Fruit fly (Drosophila melanogaster): ENCODE measurements around the gene CG2200.
A peak's percentile ranks its signal among the peaks of the same experiment; 100 is the strongest.

Gene CG2200

DNA sequence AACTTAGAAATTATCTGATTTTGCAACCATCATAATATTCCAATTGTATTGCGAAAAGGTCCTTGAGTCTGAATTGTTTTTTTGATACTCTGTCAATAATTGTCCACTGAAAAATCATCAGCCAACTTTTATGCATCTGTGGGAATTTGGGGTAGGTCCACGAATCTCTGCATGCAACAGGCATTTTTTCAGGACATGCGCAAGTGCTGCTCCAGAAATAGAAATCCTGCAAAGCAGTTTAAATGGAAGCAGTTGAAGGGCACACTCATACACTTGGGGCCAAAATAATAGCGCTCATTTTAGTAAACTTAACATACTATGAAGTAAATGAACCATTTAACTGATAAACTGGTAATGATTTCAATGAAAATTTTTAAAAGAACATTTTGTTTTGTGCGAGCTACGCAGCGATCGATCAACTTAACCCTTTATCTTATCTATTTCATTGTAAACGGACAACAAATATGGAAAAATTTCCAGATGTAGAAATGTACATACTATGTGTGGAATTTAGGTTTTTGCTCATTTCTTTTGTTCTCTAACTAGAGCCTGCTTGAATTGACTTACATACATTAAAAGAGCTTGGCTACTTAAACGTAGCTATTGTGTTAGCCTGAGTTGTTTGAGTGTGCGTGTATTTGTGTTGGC lies 36.2 kb downstream of the CG2200 start (continued):
- TF ChIP-seq Elba2 (GFP tag; optimal IDR thresholded peaks at IDR 0.05) = no peak
- TF ChIP-seq p53 (GFP tag; optimal IDR thresholded peaks at IDR 0.05) = peak; percentile 15
- peak; percentile 25 for TF ChIP-seq CG16863 (GFP tag; optimal IDR thresholded peaks at IDR 0.05)
- peak; percentile 40 for TF ChIP-seq Side (GFP tag; optimal IDR thresholded peaks at IDR 0.05)
- peak; percentile 73 for TF ChIP-seq CG17385 (GFP tag; optimal IDR thresholded peaks at IDR 0.05)
- TF ChIP-seq CG13123 (GFP tag; optimal IDR thresholded peaks at IDR 0.05) = peak; percentile 15
- peak; percentile 51 for TF ChIP-seq crc (GFP tag; optimal IDR thresholded peaks at IDR 0.05)
- no peak for TF ChIP-seq inv (GFP tag; IDR thresholded peaks at IDR 0.05; ENCODE audit: partially characterized antibody)
- peak; percentile 82 for TF ChIP-seq grau (tag; optimal IDR thresholded peaks at IDR 0.05)
- TF ChIP-seq croc (GFP tag; conservative IDR thresholded peaks at IDR 0.05) = peak; percentile 49; the same call in 2 of the 3 replicates
- TF ChIP-seq pita (GFP tag; optimal IDR thresholded peaks at IDR 0.05) = no peak
- peak; percentile 54 for TF ChIP-seq CG13894 (tag; optimal IDR thresholded peaks at IDR 0.05)
- peak; percentile 71 for TF ChIP-seq Ssrp (tag; optimal IDR thresholded peaks at IDR 0.05)
- TF ChIP-seq ac (GFP tag; optimal IDR thresholded peaks at IDR 0.05) = peak; percentile 42
- TF ChIP-seq Scr (GFP tag; IDR thresholded peaks at IDR 0.05; ENCODE audit: partially characterized antibody) = no peak
- 0 out of 2 replicates have a peak, but pooled peaks have one; percentile 30 for TF ChIP-seq chm (GFP tag; IDR thresholded peaks at IDR 0.05)
- TF ChIP-seq gem (tag; optimal IDR thresholded peaks at IDR 0.05) = peak; percentile 84
- peak; percentile 52 for TF ChIP-seq en (GFP tag; optimal IDR thresholded peaks at IDR 0.05)
- no peak for TF ChIP-seq TFAM (GFP tag; optimal IDR thresholded peaks at IDR 0.05)
- TF ChIP-seq lmd (GFP tag; IDR thresholded peaks at IDR 0.05) = peak; percentile 63
- peak; percentile 79 for TF ChIP-seq Hmr (GFP tag; optimal IDR thresholded peaks at IDR 0.05)
- TF ChIP-seq CG11085 (GFP tag; IDR thresholded peaks at IDR 0.05) = 0 out of 2 replicates have a peak, but pooled peaks have one; percentile 33
- peak; percentile 97 for TF ChIP-seq Ets65A (GFP tag)
- TF ChIP-seq CrebB (tag; optimal IDR thresholded peaks at IDR 0.05) = peak; percentile 16
- TF ChIP-seq CG7271 (tag; optimal IDR thresholded peaks at IDR 0.05) = no peak
- peak; percentile 48 for TF ChIP-seq Asciz (GFP tag; optimal IDR thresholded peaks at IDR 0.05)
- TF ChIP-seq tap (tag; optimal IDR thresholded peaks at IDR 0.05) = no peak
- peak; percentile 33 for TF ChIP-seq CG10565 (GFP tag; optimal IDR thresholded peaks at IDR 0.05)
- TF ChIP-seq disco-r (GFP tag; optimal IDR thresholded peaks at IDR 0.05) = peak; percentile 29
- TF ChIP-seq fru (optimal IDR thresholded peaks at IDR 0.05) = no peak
- TF ChIP-seq unpg (GFP tag; optimal IDR thresholded peaks at IDR 0.05) = peak; percentile 62
- peak; percentile 45; the same call in 1 of the 3 replicates for TF ChIP-seq CG11695 (GFP tag; IDR thresholded peaks at IDR 0.05)
- TF ChIP-seq zen (tag; optimal IDR thresholded peaks at IDR 0.05) = peak; percentile 50
- TF ChIP-seq bsh (GFP tag; optimal IDR thresholded peaks at IDR 0.05) = peak; percentile 54 to 70
- TF ChIP-seq CG14710 (tag; optimal IDR thresholded peaks at IDR 0.05) = peak; percentile 76
- TF ChIP-seq schlank (tag; optimal IDR thresholded peaks at IDR 0.05) = peak; percentile 56
- TF ChIP-seq nerfin-2 (GFP tag; IDR thresholded peaks at IDR 0.05; ENCODE audit: partially characterized antibody) = no peak
- no peak for TF ChIP-seq Aef1 (GFP tag; IDR thresholded peaks at IDR 0.05)
- peak; percentile 31 for TF ChIP-seq btn (GFP tag; optimal IDR thresholded peaks at IDR 0.05)
- TF ChIP-seq row (GFP tag; IDR thresholded peaks at IDR 0.05) = peak; percentile 71
- TF ChIP-seq CG12744 (GFP tag; optimal IDR thresholded peaks at IDR 0.05) = peak; percentile 31
- TF ChIP-seq stc (GFP tag; IDR thresholded peaks at IDR 0.05) = peak; percentile 12; the same call in 1 of the 2 replicates
- TF ChIP-seq Mes4 (GFP tag; optimal IDR thresholded peaks at IDR 0.05) = peak; percentile 34
- TF ChIP-seq CG13624 (GFP tag; optimal IDR thresholded peaks at IDR 0.05) = peak; percentile 58
- TF ChIP-seq Hr3 (GFP tag; optimal IDR thresholded peaks at IDR 0.05) = peak; percentile 36
- TF ChIP-seq vvl (GFP tag; IDR thresholded peaks at IDR 0.05) = 0 out of 2 replicates have a peak, but pooled peaks have one; percentile 15
- no peak for TF ChIP-seq mld (GFP tag; IDR thresholded peaks at IDR 0.05; ENCODE audit: partially characterized antibody)
- TF ChIP-seq grn (GFP tag; optimal IDR thresholded peaks at IDR 0.05) = peak; percentile 32
- TF ChIP-seq scrt (GFP tag; optimal IDR thresholded peaks at IDR 0.05) = peak; percentile 95
- peak; percentile 17 for TF ChIP-seq CG2116 (GFP tag; optimal IDR thresholded peaks at IDR 0.05)

Data from whole organism, embryonic.